Worm (Caenorhabditis elegans): Measurements from ENCODE around the gene C56E10.3.

DNA sequence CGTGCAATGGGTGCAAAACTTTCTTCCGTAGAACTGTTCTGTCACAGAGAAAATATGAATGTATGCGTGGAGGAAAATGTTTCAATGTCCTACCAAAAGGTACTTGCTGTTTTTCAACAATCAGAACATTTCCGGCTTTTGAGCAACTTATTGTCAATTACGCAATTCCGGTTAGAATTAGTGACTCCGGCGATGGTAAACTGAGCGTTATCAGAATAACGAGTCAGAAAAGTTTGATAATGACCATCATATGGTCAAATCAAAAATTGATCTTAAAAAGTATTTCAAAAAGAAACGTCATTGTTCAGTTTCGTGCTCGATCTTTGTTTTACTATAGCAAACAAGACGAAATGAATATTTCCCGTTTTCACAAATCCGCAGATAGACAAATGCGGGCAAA lies 11.3 kb downstream of the C56E10.3 start:
- no peak for TF ChIP-seq flt-1 (GFP tag; IDR thresholded peaks at IDR 0.05)
- TF ChIP-seq ceh-36 (tag; optimal IDR thresholded peaks at IDR 0.05), result no peak
- TF ChIP-seq scrt-1 (GFP tag; IDR thresholded peaks at IDR 0.05), result no peak
- no peak for TF ChIP-seq ama-1 (optimal IDR thresholded peaks at IDR 0.05)
- TF ChIP-seq tbx-11 (GFP tag; IDR thresholded peaks at IDR 0.05), result no peak
- TF ChIP-seq ets-7 (tag; optimal IDR thresholded peaks at IDR 0.05), result no peak
- TF ChIP-seq tra-4 (tag; optimal IDR thresholded peaks at IDR 0.05), result no peak
- TF ChIP-seq hnd-1 (tag; optimal IDR thresholded peaks at IDR 0.05), result no peak
- TF ChIP-seq ceh-13 (GFP tag; optimal IDR thresholded peaks at IDR 0.05), result no peak
- no peak for TF ChIP-seq B0310.2 (tag; optimal IDR thresholded peaks at IDR 0.05)
- TF ChIP-seq pes-1 (GFP tag; IDR thresholded peaks at IDR 0.05), result no peak
- no peak for TF ChIP-seq aly-1 (tag; optimal IDR thresholded peaks at IDR 0.05)
- TF ChIP-seq hmbx-1 (tag; optimal IDR thresholded peaks at IDR 0.05), result no peak
